Fruit fly (Drosophila melanogaster): ENCODE results near the gene Cox10.

Gene Cox10

dm6 chr2L:10339212-10339721 is 8.0 kb downstream of the Cox10 start, which contains the start of gene SamDC (continued):
- TF ChIP-seq Dip3 (GFP tag; optimal IDR thresholded peaks at IDR 0.05) (peak; percentile 24), lola (GFP tag; optimal IDR thresholded peaks at IDR 0.05) (peak in 2 of 3 experiments; percentile 24 to 98), da (GFP tag; optimal IDR thresholded peaks at IDR 0.05) (no peak), HLH4C (GFP tag; IDR thresholded peaks at IDR 0.05; ENCODE audit: partially characterized antibody) (peak; percentile 76), CG12155 (GFP tag; optimal IDR thresholded peaks at IDR 0.05) (peak; percentile 27), sr (GFP tag; IDR thresholded peaks at IDR 0.05) (no peak), Sry-δ (GFP tag; optimal IDR thresholded peaks at IDR 0.05) (peak; percentile 92), BtbVII (GFP tag; optimal IDR thresholded peaks at IDR 0.05) (peak; percentile 36), CG13775 (GFP tag; optimal IDR thresholded peaks at IDR 0.05) (peak; percentile 45), wek (GFP tag; optimal IDR thresholded peaks at IDR 0.05) (peak; percentile 13), CG8281 (tag; optimal IDR thresholded peaks at IDR 0.05) (no peak), eyg (GFP tag; optimal IDR thresholded peaks at IDR 0.05) (peak; percentile 18), chm (GFP tag; IDR thresholded peaks at IDR 0.05) (no peak; the same call in 1 of the 2 replicates), CG43689 (GFP tag; IDR thresholded peaks at IDR 0.05) (no peak), nmo (GFP tag; optimal IDR thresholded peaks at IDR 0.05) (peak; percentile 46), CG9437 (GFP tag; optimal IDR thresholded peaks at IDR 0.05) (peak; percentile 25), ewg (GFP tag; optimal IDR thresholded peaks at IDR 0.05) (no peak), NK7.1 (GFP tag; optimal IDR thresholded peaks at IDR 0.05) (peak; percentile 27), pzg (GFP tag; optimal IDR thresholded peaks at IDR 0.05) (peak; percentile 88), CG3163 (GFP tag; optimal IDR thresholded peaks at IDR 0.05) (no peak), sens (GFP tag) (peak; percentile 84), CG12659 (GFP tag; optimal IDR thresholded peaks at IDR 0.05) (peak; percentile 74), CG2678 (tag; optimal IDR thresholded peaks at IDR 0.05) (peak; percentile 33), chinmo (GFP tag; IDR thresholded peaks at IDR 0.05; ENCODE audit: partially characterized antibody) (peak; percentile 90; the same call in 3 of the 4 replicates), HmgD (GFP tag; optimal IDR thresholded peaks at IDR 0.05) (peak; percentile 27), Dref (GFP tag; IDR thresholded peaks at IDR 0.05) (peak; percentile 91), twi (tag; optimal IDR thresholded peaks at IDR 0.05) (peak; percentile 17), CG1832 (GFP tag; optimal IDR thresholded peaks at IDR 0.05) (no peak), Elba2 (GFP tag; optimal IDR thresholded peaks at IDR 0.05) (no peak), CG13894 (tag; optimal IDR thresholded peaks at IDR 0.05) (peak; percentile 66), Ets97D (GFP tag; optimal IDR thresholded peaks at IDR 0.05) (peak; percentile 42), fru (optimal IDR thresholded peaks at IDR 0.05) (no peak), CG1603 (tag; optimal IDR thresholded peaks at IDR 0.05) (peak; percentile 79), cato (GFP tag; optimal IDR thresholded peaks at IDR 0.05; ENCODE audit: borderline replicate concordance) (no peak), nerfin-2 (GFP tag; IDR thresholded peaks at IDR 0.05; ENCODE audit: partially characterized antibody) (peak; percentile 59; the same call in 1 of the 2 replicates), slbo (GFP tag; IDR thresholded peaks at IDR 0.05) (peak; percentile 57), hb (GFP tag; IDR thresholded peaks at IDR 0.05; ENCODE audit: partially characterized antibody) (peak; percentile 73; the same call in 2 of the 3 replicates), CG7839 (tag; optimal IDR thresholded peaks at IDR 0.05) (peak; percentile 52), CG9797 (GFP tag; optimal IDR thresholded peaks at IDR 0.05) (peak; percentile 44), MBD-R2 (GFP tag; IDR thresholded peaks at IDR 0.05) (peak; percentile 78), CG11456 (GFP tag; IDR thresholded peaks at IDR 0.05) (no peak), unpg (GFP tag; optimal IDR thresholded peaks at IDR 0.05) (peak; percentile 57), sob (GFP tag; IDR thresholded peaks at IDR 0.05) (peak; percentile 65; the same call in 1 of the 2 replicates), mirr (GFP tag; optimal IDR thresholded peaks at IDR 0.05) (peak; percentile 47), pnt (GFP tag; optimal IDR thresholded peaks at IDR 0.05) (peak; percentile 2), CG18764 (GFP tag; optimal IDR thresholded peaks at IDR 0.05) (peak; percentile 5), insv (GFP tag; optimal IDR thresholded peaks at IDR 0.05) (peak in 1 of 2 experiments; percentile 31), CG31441 (GFP tag; IDR thresholded peaks at IDR 0.05) (peak; percentile 49; the same call in 1 of the 2 replicates), fu2 (GFP tag; optimal IDR thresholded peaks at IDR 0.05) (no peak), tin (GFP tag; optimal IDR thresholded peaks at IDR 0.05) (peak; percentile 13)

All from whole organism, embryonic.